Fruit fly (Drosophila melanogaster): ENCODE measurements around the gene CG15385.

- TF ChIP-seq CTCF (optimal IDR thresholded peaks at IDR 0.05) (no peak), CG8478 (optimal IDR thresholded peaks at IDR 0.05) (no peak)
These were observed 45.2 kb downstream of the CG15385 start for dm6 chr2L:2166958-2167707.

All from S2 (cell line).